Fruit fly (Drosophila melanogaster): ENCODE data around the gene RpS2.

Gene RpS2

DNA sequence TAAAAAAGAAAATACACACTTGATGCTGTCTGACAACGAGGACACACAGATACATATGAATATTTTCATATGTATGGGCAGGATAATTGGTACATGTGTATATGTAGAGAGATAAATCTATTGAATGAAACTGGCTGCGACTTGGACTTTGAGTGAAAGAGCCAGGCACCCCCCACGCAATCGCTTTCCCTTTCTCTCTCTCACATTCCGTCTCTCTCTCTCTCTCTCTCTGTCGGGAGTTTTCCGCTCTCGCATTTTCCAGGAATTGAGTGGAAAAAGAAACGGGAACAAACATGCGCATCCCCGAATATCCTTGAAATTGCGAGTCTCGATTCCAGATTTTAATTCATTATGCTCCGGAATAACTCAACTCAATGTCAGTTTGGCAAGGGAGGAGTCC lies 33.9 kb downstream of the RpS2 start:
- TF ChIP-seq CG8478 (optimal IDR thresholded peaks at IDR 0.05): no peak
- no peak for TF ChIP-seq CTCF (optimal IDR thresholded peaks at IDR 0.05)

DNA sequence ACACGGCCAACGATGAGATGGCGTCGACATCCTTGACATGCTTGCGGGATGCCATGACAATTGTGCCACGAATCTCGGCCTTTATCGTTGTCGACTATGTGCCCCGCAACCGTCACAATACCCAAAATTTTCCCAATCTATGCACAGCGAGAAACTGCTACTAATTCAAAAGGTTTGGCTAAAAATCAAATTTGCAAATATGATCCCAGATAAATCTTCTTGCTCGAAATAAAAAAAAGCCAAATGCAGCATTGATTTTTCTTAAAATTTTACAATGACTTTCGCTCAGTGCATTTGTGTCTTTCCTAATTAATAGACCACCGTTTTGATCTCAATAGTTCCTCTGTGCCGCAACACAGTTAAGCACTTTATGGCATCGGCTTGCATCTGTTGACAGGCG lies 34.4 kb downstream of the RpS2 start:
- TF ChIP-seq CTCF (optimal IDR thresholded peaks at IDR 0.05): no peak
- TF ChIP-seq CG8478 (optimal IDR thresholded peaks at IDR 0.05): no peak

DNA sequence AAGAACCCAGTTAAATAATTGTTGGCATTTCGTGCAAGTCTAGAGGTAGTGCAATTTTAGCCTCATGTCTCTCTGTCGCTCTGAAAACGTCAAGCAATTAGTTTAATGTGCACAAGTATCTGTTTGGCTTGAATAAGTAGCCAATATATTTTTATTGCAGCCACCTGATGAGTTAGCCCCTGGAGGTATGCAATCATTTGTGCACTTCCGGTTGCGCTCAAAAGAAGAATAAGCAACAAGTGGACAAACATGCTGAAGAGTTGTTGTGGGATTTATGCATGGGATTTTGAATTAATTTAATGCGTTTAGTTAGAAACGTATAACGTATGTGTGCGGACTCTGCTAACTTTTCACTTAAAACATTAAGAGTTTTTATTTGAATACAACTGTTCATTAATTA lies 46.6 kb downstream of the RpS2 start:
- TF ChIP-seq CG8478 (optimal IDR thresholded peaks at IDR 0.05) (no peak), CTCF (optimal IDR thresholded peaks at IDR 0.05) (no peak)
